Worm (Caenorhabditis elegans) whole organism, L4/young adult: ENCODE data around the gene F58H1.8.

Source experiments
- W03F9.2 ChIP-seq: fragments of 150-350 bp; optimal IDR thresholded peaks from 2 replicates; lab custom pipeline; 2014; ENCODE audit warnings: missing biosample characterization, missing genetic modification characterization
- dao-5 ChIP-seq: sonication (generic microtip); optimal IDR thresholded peaks from 2 replicates; lab custom pipeline; 2016; ENCODE audit warnings: missing genotype, missing genetic modification characterization, moderate library complexity, missing compliant biosample characterization
- him-1 ChIP-seq: sonication (generic microtip); optimal IDR thresholded peaks from 2 replicates; lab custom pipeline; 2016; ENCODE audit warnings: missing genotype, missing genetic modification reagents, missing genetic modification characterization, missing compliant biosample characterization

F58H1.8 gene

DNA sequence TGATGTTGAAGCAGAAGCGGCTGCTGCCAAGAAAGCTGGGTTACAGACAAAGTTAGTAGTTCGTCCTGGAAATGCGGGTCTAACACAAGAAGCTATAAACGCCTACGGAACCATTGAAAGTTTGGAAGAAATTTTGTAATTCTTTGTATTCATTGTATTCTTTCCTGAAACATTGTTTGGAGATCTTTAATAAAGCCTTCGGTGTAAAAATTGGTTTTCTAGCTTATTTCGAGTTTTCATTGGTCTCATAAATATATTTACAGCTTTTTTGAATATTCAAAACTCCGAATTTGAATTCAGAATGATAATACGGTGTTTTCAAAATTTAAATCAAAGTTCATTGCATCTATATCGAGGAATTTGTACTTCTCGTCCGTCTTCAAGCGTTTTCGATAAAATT is at the start of gene F58H1.8:
F58H1.8 (plus strand) TSS at position 301 of the 400 bp plus-strand sequence.
- TF ChIP-seq W03F9.2 (tag; lab: Kevin White, UChicago) (no peak), him-1 (no peak), dao-5 (tag; lab: Kevin White, UChicago) (no peak)

- TF ChIP-seq dao-5 (tag; lab: Kevin White, UChicago) = no peak
Observed at ce11 chrV:11885939-11886338, 49.0 kb upstream of the F58H1.8 start.

DNA sequence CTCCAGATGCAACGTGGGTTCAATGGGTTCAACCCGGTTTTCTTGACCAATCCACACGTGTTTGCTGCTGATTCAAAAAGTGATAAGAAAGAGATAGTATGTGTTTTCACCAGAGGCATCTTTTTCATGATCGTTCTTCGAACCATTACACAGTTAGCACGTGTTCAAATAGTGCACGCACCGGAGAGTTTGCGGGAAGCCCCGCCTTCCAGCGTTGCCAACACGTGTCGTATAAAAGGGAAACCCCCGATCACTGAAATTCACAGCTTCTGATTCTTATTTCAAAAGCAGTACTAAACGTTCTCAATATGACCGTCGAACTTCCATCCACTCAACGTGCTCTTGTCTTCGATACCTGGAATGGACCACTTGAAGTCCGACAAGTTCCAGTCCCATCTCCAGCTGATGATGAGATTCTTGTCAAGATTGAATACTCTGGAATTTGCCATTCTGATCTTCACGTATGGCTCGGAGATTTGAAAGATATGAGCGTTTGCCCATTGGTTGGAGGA is 46.9 kb upstream of the F58H1.8 start, which contains the start of gene adh-1:
adh-1 (plus strand) TSS at position 261 of the 512 bp plus-strand sequence.
- TF ChIP-seq W03F9.2 (tag; lab: Kevin White, UChicago) (no peak), dao-5 (tag; lab: Kevin White, UChicago) (no peak), him-1 (no peak)

DNA sequence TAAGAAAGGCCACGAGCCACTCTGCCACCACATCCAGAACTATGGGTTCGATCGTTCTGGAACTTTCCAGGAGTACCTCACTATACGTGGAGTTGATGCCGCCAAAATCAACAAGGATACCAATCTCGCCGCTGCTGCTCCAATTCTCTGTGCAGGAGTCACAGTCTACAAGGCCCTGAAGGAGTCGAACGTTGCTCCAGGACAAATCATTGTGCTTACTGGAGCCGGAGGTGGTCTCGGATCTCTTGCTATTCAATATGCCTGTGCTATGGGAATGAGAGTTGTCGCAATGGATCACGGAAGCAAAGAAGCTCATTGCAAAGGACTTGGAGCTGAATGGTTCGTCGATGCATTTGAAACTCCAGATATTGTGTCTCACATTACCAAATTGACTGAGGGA is 46.3 kb upstream of the F58H1.8 start:
- TF ChIP-seq W03F9.2 (tag; lab: Kevin White, UChicago) (no peak), dao-5 (tag; lab: Kevin White, UChicago) (no peak), him-1 (no peak)

ce11 chrV:11889115-11889935 is 45.6 kb upstream of the F58H1.8 start:
- TF ChIP-seq him-1 (no peak), dao-5 (tag; lab: Kevin White, UChicago) (no peak), W03F9.2 (tag; lab: Kevin White, UChicago) (no peak)

- no peak for TF ChIP-seq him-1
- TF ChIP-seq W03F9.2 (tag; lab: Kevin White, UChicago) = no peak
- no peak for TF ChIP-seq dao-5 (tag; lab: Kevin White, UChicago)
Observed at ce11 chrV:11891143-11891862, 43.6 kb upstream of the F58H1.8 start, which contains the start of the genes sodh-2 and srx-76. sodh-2 (minus strand) TSS chrV:11891243. srx-76 (plus strand) TSS chrV:11891812.

DNA sequence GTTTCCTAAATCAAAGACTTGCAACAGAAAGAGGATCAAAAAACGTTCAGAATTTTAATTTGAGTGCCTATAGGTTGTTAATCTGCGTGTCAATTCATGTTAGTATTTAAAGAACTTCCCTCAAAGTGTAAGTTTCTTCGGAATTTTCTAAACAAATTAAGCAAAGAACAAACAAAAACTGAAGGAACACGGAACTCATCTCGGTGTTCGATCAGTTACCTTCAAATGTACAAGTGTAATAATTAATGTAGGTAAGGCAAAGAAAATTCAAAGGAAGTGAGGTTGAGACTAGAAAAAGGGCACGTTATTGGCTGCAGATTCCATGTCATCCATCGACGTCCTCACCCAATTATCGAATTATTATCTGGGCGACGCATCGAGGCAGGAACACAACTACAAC is 41.0 kb upstream of the F58H1.8 start, which contains the start of gene K12G11.6:
K12G11.6 (plus strand) TSS at position 357 of the 400 bp plus-strand sequence.
- TF ChIP-seq dao-5 (tag; lab: Kevin White, UChicago) (no peak), him-1 (no peak), W03F9.2 (tag; lab: Kevin White, UChicago) (no peak)

DNA sequence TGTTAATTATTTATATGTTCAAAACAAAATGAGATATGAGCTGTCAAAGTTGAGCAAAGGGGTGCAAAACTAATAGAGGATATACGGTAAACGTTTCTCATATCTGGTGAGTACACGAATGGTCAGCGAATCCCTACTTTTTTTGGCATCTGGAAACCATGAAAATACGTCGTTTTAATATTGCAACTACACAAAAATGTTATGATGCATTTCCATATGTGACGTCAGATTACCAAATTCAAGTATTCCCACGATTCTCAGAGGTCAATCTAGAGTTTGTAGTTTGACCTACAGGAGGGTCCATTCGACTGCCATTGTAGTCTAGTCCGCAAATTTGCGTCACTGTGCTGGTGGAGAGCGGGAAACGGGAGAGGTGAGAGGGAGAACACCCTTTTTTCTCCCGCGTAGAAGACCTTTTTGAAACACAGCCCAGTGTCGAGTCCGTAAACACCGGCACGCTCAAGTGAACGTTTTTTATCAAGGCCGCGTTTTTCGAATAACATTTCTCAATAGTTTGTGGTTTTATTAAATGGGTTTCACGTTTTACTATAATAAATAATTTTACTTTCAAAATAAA is 38.5 kb upstream of the F58H1.8 start:
- no peak for TF ChIP-seq dao-5 (tag; lab: Kevin White, UChicago)
- no peak for TF ChIP-seq him-1
- no peak for TF ChIP-seq W03F9.2 (tag; lab: Kevin White, UChicago)

DNA sequence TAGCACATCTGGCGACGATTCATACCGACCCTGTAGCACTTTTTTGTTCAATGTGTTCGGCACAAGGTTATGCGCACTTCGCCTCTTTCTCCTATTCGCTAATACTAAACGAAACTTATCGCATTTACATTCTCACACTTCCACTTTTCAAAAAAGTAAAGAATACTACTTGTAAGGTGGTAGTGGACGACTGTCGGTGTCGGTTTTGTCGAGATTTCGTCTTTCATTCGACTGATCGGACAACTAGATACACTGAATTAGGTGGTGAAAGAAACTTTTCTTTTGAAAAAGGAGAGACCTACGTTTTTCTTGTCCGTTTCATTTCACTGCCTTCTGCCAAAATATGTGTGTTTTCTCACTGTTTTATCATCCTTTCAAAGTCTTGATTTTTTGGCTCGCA is 37.3 kb upstream of the F58H1.8 start:
- TF ChIP-seq him-1 (no peak), W03F9.2 (tag; lab: Kevin White, UChicago) (no peak), dao-5 (tag; lab: Kevin White, UChicago) (no peak)

DNA sequence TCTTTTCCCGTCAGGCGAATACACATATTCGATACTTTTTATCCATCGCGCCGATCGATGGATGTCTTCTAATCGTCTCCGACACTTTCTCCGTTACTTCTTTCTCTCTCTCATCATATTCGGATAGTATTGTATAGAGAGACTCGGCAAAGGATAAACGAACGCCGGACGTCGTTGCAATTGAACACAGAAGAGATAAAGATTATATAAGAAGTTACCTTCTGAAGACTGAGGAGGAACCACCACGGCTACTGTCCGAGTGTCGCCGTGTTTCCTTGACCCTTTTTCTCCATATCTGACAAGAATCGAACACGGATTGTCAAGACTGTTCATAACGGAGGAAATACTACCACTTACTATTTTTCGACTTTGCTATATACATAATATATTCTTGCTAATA is 35.8 kb upstream of the F58H1.8 start, which contains the start of gene sma-1:
sma-1 (plus strand) TSS at position 301 of the 400 bp plus-strand sequence.
- no peak for TF ChIP-seq dao-5 (tag; lab: Kevin White, UChicago)
- no peak for TF ChIP-seq him-1
- no peak for TF ChIP-seq W03F9.2 (tag; lab: Kevin White, UChicago)

DNA sequence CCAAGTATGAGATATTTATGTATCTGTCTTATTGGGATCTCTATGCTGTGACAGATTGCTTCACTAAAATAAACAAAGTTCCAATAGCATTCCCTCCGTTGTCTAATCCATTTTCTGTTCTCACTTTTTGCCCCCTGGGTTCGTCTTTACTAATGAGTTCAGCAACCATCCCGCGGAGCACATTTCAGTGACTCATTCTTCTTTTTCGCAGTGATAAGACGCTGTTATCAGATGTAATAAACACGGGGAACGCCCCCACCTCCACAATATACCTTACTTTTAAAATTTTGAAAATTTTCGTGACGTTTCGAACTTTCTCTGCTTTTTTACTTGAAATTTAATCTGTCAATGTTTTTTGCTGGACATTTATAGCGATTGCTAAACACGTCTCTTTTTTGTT is 34.8 kb upstream of the F58H1.8 start:
- TF ChIP-seq him-1 (no peak), W03F9.2 (tag; lab: Kevin White, UChicago) (no peak), dao-5 (tag; lab: Kevin White, UChicago) (no peak)

- TF ChIP-seq W03F9.2 (tag; lab: Kevin White, UChicago) (no peak), him-1 (no peak), dao-5 (tag; lab: Kevin White, UChicago) (no peak)
Observed at ce11 chrV:11901260-11901659, 33.7 kb upstream of the F58H1.8 start.

ce11 chrV:11902161-11902560 is 32.8 kb upstream of the F58H1.8 start:
- no peak for TF ChIP-seq W03F9.2 (tag; lab: Kevin White, UChicago)
- no peak for TF ChIP-seq him-1
- no peak for TF ChIP-seq dao-5 (tag; lab: Kevin White, UChicago)
